Worm (Caenorhabditis elegans): ENCODE measurements around the gene K02E2.1.
"Not testable (repeated sequence)": the region's sequence is repeated elsewhere in the genome, so short reads cannot be mapped to it uniquely, and the experiment has no call there.

ce11 chrV:20303288-20303687 is 48.0 kb upstream of the K02E2.1 start, which contains the start of gene ZC15.3:
- not testable (repeated sequence) for TF ChIP-seq athp-1 (tag; optimal IDR thresholded peaks at IDR 0.05); snpc-4 (GFP tag; optimal IDR thresholded peaks at IDR 0.05); snpc-4 (tag; optimal IDR thresholded peaks at IDR 0.05); ceh-79 (tag; optimal IDR thresholded peaks at IDR 0.05); gei-17 (GFP tag; optimal IDR thresholded peaks at IDR 0.05); aptf-2 (GFP tag; conservative IDR thresholded peaks at IDR 0.05); lin-26 (GFP tag; IDR thresholded peaks at IDR 0.05); nfya-1 (tag; optimal IDR thresholded peaks at IDR 0.05; ENCODE audit: borderline replicate concordance, insufficient read depth); ama-1 (optimal IDR thresholded peaks at IDR 0.05); ama-1 (GFP tag; optimal IDR thresholded peaks at IDR 0.05); dpl-1 (GFP tag; optimal IDR thresholded peaks at IDR 0.05); somi-1 (GFP tag; optimal IDR thresholded peaks at IDR 0.05); ztf-6 (GFP tag; IDR thresholded peaks at IDR 0.05); mxl-1 (tag; optimal IDR thresholded peaks at IDR 0.05); ceh-27 (GFP tag; optimal IDR thresholded peaks at IDR 0.05); pha-4 (tag; optimal IDR thresholded peaks at IDR 0.05)

Data from whole organism, young adult.